Worm (Caenorhabditis elegans) whole organism, early embryonic: ENCODE measurements around the gene C03C10.5.

Source experiments
- ama-1 ChIP-seq: fragments of 150-350 bp; optimal IDR thresholded peaks from 2 replicates; lab custom pipeline; 2014
- hmbx-1 ChIP-seq: sonication (generic microtip); optimal IDR thresholded peaks from 2 replicates; lab custom pipeline; 2016; ENCODE audit warnings: mild to moderate bottlenecking, missing genetic modification characterization, missing compliant biosample characterization

- TF ChIP-seq ama-1 (lab: Kevin White, UChicago) (no peak), hmbx-1 (no peak)
These were observed 31.4 kb upstream of the C03C10.5 start for ce11 chrIII:4123277-4123676.
